Fruit fly (Drosophila melanogaster): ENCODE data around the gene Lcp65Ab2.

The Lcp65Ab2 gene

dm6 chr3L:6184884-6185438 is 38.5 kb downstream of the Lcp65Ab2 start, which contains the start of the genes D19B and CG43293 (continued):
- peak; percentile 84 for TF ChIP-seq esg (GFP tag; conservative IDR thresholded peaks at IDR 0.05)
- no peak for TF ChIP-seq jing (GFP tag; optimal IDR thresholded peaks at IDR 0.05)
- peak; percentile 75 for TF ChIP-seq CG2202 (tag; optimal IDR thresholded peaks at IDR 0.05)
- TF ChIP-seq slou (GFP tag; optimal IDR thresholded peaks at IDR 0.05): peak; percentile 59
- peak; percentile 89 for TF ChIP-seq C15 (GFP tag; IDR thresholded peaks at IDR 0.05)
- TF ChIP-seq grau (tag; optimal IDR thresholded peaks at IDR 0.05): peak; percentile 85
- TF ChIP-seq tin (GFP tag; optimal IDR thresholded peaks at IDR 0.05): peak; percentile 92
- TF ChIP-seq chm (GFP tag; IDR thresholded peaks at IDR 0.05): peak; percentile 97
- peak; percentile 50; the same call in 2 of the 3 replicates for TF ChIP-seq CG16813 (GFP tag; IDR thresholded peaks at IDR 0.05; ENCODE audit: partially characterized antibody)
- TF ChIP-seq chif (GFP tag; optimal IDR thresholded peaks at IDR 0.05): peak; percentile 80 to 87
- peak; percentile 91 for TF ChIP-seq gro (GFP tag; optimal IDR thresholded peaks at IDR 0.05)
- no peak for TF ChIP-seq odd (GFP tag; optimal IDR thresholded peaks at IDR 0.05)
- TF ChIP-seq CG14965 (GFP tag; optimal IDR thresholded peaks at IDR 0.05; ENCODE audit: borderline replicate concordance): no peak
- TF ChIP-seq sd (tag; optimal IDR thresholded peaks at IDR 0.05): peak; percentile 75
- TF ChIP-seq yki (optimal IDR thresholded peaks at IDR 0.05): no peak
- peak; percentile 89 for TF ChIP-seq CG15269 (tag; optimal IDR thresholded peaks at IDR 0.05)
- peak; percentile 31 for TF ChIP-seq pfk (GFP tag; optimal IDR thresholded peaks at IDR 0.05)
- peak; percentile 87 for TF ChIP-seq CG13424 (tag; optimal IDR thresholded peaks at IDR 0.05)
- peak; percentile 81 for TF ChIP-seq p53 (GFP tag; optimal IDR thresholded peaks at IDR 0.05)
- peak; percentile 83 for TF ChIP-seq Camta (GFP tag; optimal IDR thresholded peaks at IDR 0.05)
- TF ChIP-seq CG2712 (tag; optimal IDR thresholded peaks at IDR 0.05): peak; percentile 91
- peak; percentile 87 for TF ChIP-seq H15 (GFP tag; IDR thresholded peaks at IDR 0.05)
- no peak for TF ChIP-seq CG1832 (GFP tag; optimal IDR thresholded peaks at IDR 0.05)
- TF ChIP-seq CG7372 (GFP tag; IDR thresholded peaks at IDR 0.05): peak; percentile 73
- TF ChIP-seq HLH3B (GFP tag; IDR thresholded peaks at IDR 0.05): peak; percentile 91
- peak; percentile 78 for TF ChIP-seq seq (GFP tag; IDR thresholded peaks at IDR 0.05)
- TF ChIP-seq pum (GFP tag; optimal IDR thresholded peaks at IDR 0.05): peak; percentile 80
- peak; percentile 58 for TF ChIP-seq CG17186 (GFP tag; optimal IDR thresholded peaks at IDR 0.05)
- peak; percentile 53; the same call in 1 of the 2 replicates for TF ChIP-seq Scr (GFP tag; IDR thresholded peaks at IDR 0.05; ENCODE audit: partially characterized antibody)
- TF ChIP-seq ab (GFP tag; optimal IDR thresholded peaks at IDR 0.05): peak; percentile 72
- peak; percentile 80 for TF ChIP-seq Asciz (GFP tag; optimal IDR thresholded peaks at IDR 0.05)
- peak; percentile 82 for TF ChIP-seq Blimp-1 (GFP tag; optimal IDR thresholded peaks at IDR 0.05)
- peak; percentile 79 for TF ChIP-seq CG8388 (GFP tag; optimal IDR thresholded peaks at IDR 0.05)
- TF ChIP-seq CG10267 (tag; optimal IDR thresholded peaks at IDR 0.05): peak; percentile 82
- peak; percentile 90 for TF ChIP-seq stwl (tag; optimal IDR thresholded peaks at IDR 0.05)
- peak; percentile 79 for TF ChIP-seq mirr (GFP tag; optimal IDR thresholded peaks at IDR 0.05)
- TF ChIP-seq CG16779 (GFP tag; IDR thresholded peaks at IDR 0.05): peak; percentile 89
- TF ChIP-seq CG11504 (tag; optimal IDR thresholded peaks at IDR 0.05): peak; percentile 87
- TF ChIP-seq CG11398 (GFP tag; optimal IDR thresholded peaks at IDR 0.05): peak; percentile 64
- peak; percentile 28 for TF ChIP-seq ac (GFP tag; optimal IDR thresholded peaks at IDR 0.05)
- peak; percentile 91 for TF ChIP-seq sisA (GFP tag; IDR thresholded peaks at IDR 0.05)
- peak; percentile 91 for TF ChIP-seq onecut (GFP tag; IDR thresholded peaks at IDR 0.05)
- peak; percentile 69 for TF ChIP-seq E2f2 (GFP tag; IDR thresholded peaks at IDR 0.05)
- peak; percentile 77 for TF ChIP-seq aop (GFP tag; IDR thresholded peaks at IDR 0.05)
- peak; percentile 86 for TF ChIP-seq CG10654 (GFP tag; optimal IDR thresholded peaks at IDR 0.05)
- TF ChIP-seq CG10565 (GFP tag; optimal IDR thresholded peaks at IDR 0.05): no peak
- peak; percentile 83 for TF ChIP-seq pnt (GFP tag; optimal IDR thresholded peaks at IDR 0.05)
- TF ChIP-seq CG9797 (GFP tag; optimal IDR thresholded peaks at IDR 0.05): peak; percentile 35
- TF ChIP-seq CG3995 (GFP tag; optimal IDR thresholded peaks at IDR 0.05): peak; percentile 33
- peak; percentile 100 for TF ChIP-seq D19B (GFP tag; optimal IDR thresholded peaks at IDR 0.05)

Measured in whole organism, embryonic.